Worm (Caenorhabditis elegans) whole organism, late embryonic: ENCODE measurements around the gene T04C9.1.
"Not testable (repeated sequence)": the region's sequence is repeated elsewhere in the genome, so short reads cannot be mapped to it uniquely, and the experiment has no call there.

Experiments used
- K02D7.2 ChIP-seq: sonication (generic microtip); optimal IDR thresholded peaks from 2 replicates; lab custom pipeline; 2017; ENCODE audit warnings: mild to moderate bottlenecking, missing genetic modification characterization, missing compliant biosample characterization
- K09A11.1 ChIP-seq: sonication (generic microtip); optimal IDR thresholded peaks from 2 replicates; lab custom pipeline; 2017; ENCODE audit warnings: antibody characterized with exemption, mild to moderate bottlenecking, missing genetic modification characterization, missing compliant biosample characterization; ENCODE audit not compliant: insufficient read depth
- ceh-34 ChIP-seq: sonication (generic microtip); optimal IDR thresholded peaks from 2 replicates; lab custom pipeline; 2016; ENCODE audit warnings: mild to moderate bottlenecking, missing genetic modification characterization, missing compliant biosample characterization
- che-1 ChIP-seq: sonication (generic microtip); optimal IDR thresholded peaks from 2 replicates; lab custom pipeline; 2016; ENCODE audit warnings: mild to moderate bottlenecking, missing genetic modification characterization, missing compliant biosample characterization
- elt-4 ChIP-seq: sonication (generic microtip); optimal IDR thresholded peaks from 2 replicates; lab custom pipeline; 2016; ENCODE audit warnings: missing genetic modification characterization, missing compliant biosample characterization
- eyg-1 ChIP-seq: sonication (generic microtip); optimal IDR thresholded peaks from 2 replicates; lab custom pipeline; 2016; ENCODE audit warnings: missing genotype, missing genetic modification characterization, missing compliant biosample characterization
- fkh-10 ChIP-seq: fragments of 150-350 bp; optimal IDR thresholded peaks from 2 replicates; lab custom pipeline; 2014; ENCODE audit warnings: missing biosample characterization, missing genetic modification reagents, missing genetic modification characterization
- gmeb-2 ChIP-seq: sonication (generic microtip); optimal IDR thresholded peaks from 2 replicates; lab custom pipeline; 2016; ENCODE audit warnings: missing genetic modification characterization, inconsistent platforms, missing compliant biosample characterization
- mec-3 ChIP-seq: sonication (generic microtip); optimal IDR thresholded peaks from 2 replicates; lab custom pipeline; 2016; ENCODE audit warnings: borderline replicate concordance, missing genetic modification characterization, missing compliant biosample characterization
- nfya-1 ChIP-seq: sonication (generic microtip); optimal IDR thresholded peaks from 2 replicates; lab custom pipeline; 2017; ENCODE audit warnings: missing genetic modification characterization, mild to moderate bottlenecking, missing compliant biosample characterization, antibody characterized with exemption, moderate library complexity
- npax-4 ChIP-seq: sonication (generic microtip); optimal IDR thresholded peaks from 2 replicates; lab custom pipeline; 2016; ENCODE audit warnings: missing genetic modification characterization, missing compliant biosample characterization
- ref-2 ChIP-seq: sonication (generic microtip); optimal IDR thresholded peaks from 2 replicates; lab custom pipeline; 2016; ENCODE audit warnings: missing genetic modification characterization, missing compliant biosample characterization
- tbx-2 ChIP-seq: sonication (generic microtip); optimal IDR thresholded peaks from 2 replicates; lab custom pipeline; 2016; ENCODE audit warnings: missing genetic modification characterization, missing compliant biosample characterization
- unc-86 ChIP-seq: sonication (generic microtip); optimal IDR thresholded peaks from 2 replicates; lab custom pipeline; 2016; ENCODE audit warnings: missing genetic modification characterization, missing compliant biosample characterization

- TF ChIP-seq K09A11.1; nfya-1 (tag; lab: Kevin White, UChicago); unc-86 (tag; lab: Kevin White, UChicago); fkh-10 (GFP tag; lab: Kevin White, UChicago); elt-4 (tag; lab: Kevin White, UChicago); che-1 (tag; lab: Kevin White, UChicago); K02D7.2 (tag; lab: Kevin White, UChicago); gmeb-2 (tag; lab: Kevin White, UChicago); eyg-1 (tag; lab: Kevin White, UChicago); npax-4 (tag; lab: Kevin White, UChicago): not testable (repeated sequence)
- peak; percentile 73 for TF ChIP-seq ref-2 (tag; lab: Kevin White, UChicago)
- TF ChIP-seq tbx-2 (tag; lab: Kevin White, UChicago), result peak; percentile 76
- TF ChIP-seq mec-3, result peak; percentile 63
- peak; percentile 3 for TF ChIP-seq ceh-34 (tag; lab: Kevin White, UChicago)
These were observed 20.0 kb downstream of the T04C9.1 start for ce11 chrIII:6013027-6013426.
